Fruit fly (Drosophila melanogaster): ENCODE measurements around the gene Atat.

Gene Atat

dm6 chr3L:9429665-9430607, 3.4 kb upstream of the Atat start, which contains the start of the genes RpS17 and MTF-1:
Gene RpS17, minus strand, starts transcription at chr3L:9429821.
Gene MTF-1, plus strand, starts transcription at chr3L:9430312.
- peak; percentile 80 for TF ChIP-seq CG17801 (GFP tag; optimal IDR thresholded peaks at IDR 0.05; ENCODE audit: partially characterized antibody)

- TF ChIP-seq CG17801 (GFP tag; optimal IDR thresholded peaks at IDR 0.05; ENCODE audit: partially characterized antibody): no peak
These were observed 720 bp downstream of the Atat start for dm6 chr3L:9425838-9426237.

- TF ChIP-seq CG17801 (GFP tag; optimal IDR thresholded peaks at IDR 0.05; ENCODE audit: partially characterized antibody): peak; percentile 11
These were observed 2.0 kb downstream of the Atat start for dm6 chr3L:9424528-9424911.

dm6 chr3L:9423757-9424527, 2.6 kb downstream of the Atat start:
- no peak for TF ChIP-seq CG17801 (GFP tag; optimal IDR thresholded peaks at IDR 0.05; ENCODE audit: partially characterized antibody)

dm6 chr3L:9422636-9423419, 3.7 kb downstream of the Atat start, which contains the start of gene aay:
Gene aay, plus strand, starts transcription at chr3L:9423253.
- TF ChIP-seq CG17801 (GFP tag; optimal IDR thresholded peaks at IDR 0.05; ENCODE audit: partially characterized antibody): peak; percentile 100

- no peak for TF ChIP-seq CG17801 (GFP tag; optimal IDR thresholded peaks at IDR 0.05; ENCODE audit: partially characterized antibody)
These were observed 4.4 kb downstream of the Atat start for dm6 chr3L:9422135-9422534.

dm6 chr3L:9421621-9422020, 4.9 kb downstream of the Atat start:
- no peak for TF ChIP-seq CG17801 (GFP tag; optimal IDR thresholded peaks at IDR 0.05; ENCODE audit: partially characterized antibody)

dm6 chr3L:9420819-9421130, 5.8 kb downstream of the Atat start:
- TF ChIP-seq CG17801 (GFP tag; optimal IDR thresholded peaks at IDR 0.05; ENCODE audit: partially characterized antibody): no peak

dm6 chr3L:9420054-9420818, 6.3 kb downstream of the Atat start:
- TF ChIP-seq CG17801 (GFP tag; optimal IDR thresholded peaks at IDR 0.05; ENCODE audit: partially characterized antibody): peak; percentile 98

dm6 chr3L:9419328-9419727, 7.2 kb downstream of the Atat start:
- peak; percentile 38 for TF ChIP-seq CG17801 (GFP tag; optimal IDR thresholded peaks at IDR 0.05; ENCODE audit: partially characterized antibody)

- TF ChIP-seq CG17801 (GFP tag; optimal IDR thresholded peaks at IDR 0.05; ENCODE audit: partially characterized antibody): no peak
These were observed 9.3 kb downstream of the Atat start, which contains the start of gene CG3982 for dm6 chr3L:9417288-9417687. Gene CG3982, minus strand, starts transcription at chr3L:9417388.

dm6 chr3L:9410754-9411423, 15.7 kb downstream of the Atat start, which contains the start of the genes CG4022 and Cpsf5:
Gene CG4022, minus strand, starts transcription at chr3L:9410832.
Gene Cpsf5, plus strand, starts transcription at chr3L:9411038.
- peak; percentile 81 for TF ChIP-seq CG17801 (GFP tag; optimal IDR thresholded peaks at IDR 0.05; ENCODE audit: partially characterized antibody)

- TF ChIP-seq CG17801 (GFP tag; optimal IDR thresholded peaks at IDR 0.05; ENCODE audit: partially characterized antibody): no peak
These were observed 16.4 kb downstream of the Atat start for dm6 chr3L:9410030-9410589.
